Fruit fly (Drosophila melanogaster) whole organism, wandering third instar larva: Measurements from ENCODE around the gene CG7800.

Experiments used
- GATAd ChIP-seq: sonication (Bioruptor generic); optimal IDR thresholded peaks from 2 replicates; lab custom pipeline; 2016; ENCODE audit warnings: missing biosample characterization, missing genetic modification characterization
- Hr83 ChIP-seq: fragments of 200-300 bp; sonication (Bioruptor generic); optimal IDR thresholded peaks from 2 replicates; lab custom pipeline; 2016; ENCODE audit warnings: missing biosample characterization, mild to moderate bottlenecking, missing genetic modification characterization, moderate library complexity; ENCODE audit not compliant: poor library complexity, severe bottlenecking
- Rel ChIP-seq, 2 experiments: fragments of 200-800 bp; sonication (Bioruptor generic) in 1 of 2; optimal IDR thresholded peaks; 2 replicates in 1 of 2; 3 replicates in 1 of 2; lab custom pipeline; 2016 to 2019; ENCODE audit warnings: mild to moderate bottlenecking in 2 of 2, missing biosample characterization in 2 of 2, missing genetic modification characterization in 2 of 2, moderate library complexity in 1 of 2
- psq ChIP-seq: fragments of 200-800 bp; sonication (Bioruptor generic); optimal IDR thresholded peaks from 3 replicates; lab custom pipeline; 2017; ENCODE audit warnings: missing biosample characterization, mild to moderate bottlenecking, missing genetic modification characterization, moderate library complexity
- rgr ChIP-seq: fragments of 200-800 bp; sonication (Bioruptor generic); optimal IDR thresholded peaks from 3 replicates; lab custom pipeline; 2016; ENCODE audit warnings: missing biosample characterization, mild to moderate bottlenecking, missing genetic modification characterization

- TF ChIP-seq Hr83 (GFP tag; lab: Kevin White, UChicago) (no peak), psq (GFP tag; lab: Kevin White, UChicago) (no peak), GATAd (GFP tag; lab: Kevin White, UChicago) (no peak), rgr (no peak), Rel (GFP tag; optimal IDR thresholded peaks at IDR 0.05; lab: Kevin White, UChicago) (no peak), Rel (tag; optimal IDR thresholded peaks at IDR 0.05; lab: Kevin White, UChicago) (peak; percentile 51)
These were observed 2.1 kb upstream of the CG7800 start for dm6 chr3R:8215528-8216189.
